Worm (Caenorhabditis elegans) whole organism, young adult: ENCODE data around the gene ZC513.14.

Experiments used
- C06A6.2 ChIP-seq: fragments of 200-800 bp; sonication (Bioruptor generic); conservative IDR thresholded peaks from 2 replicates; pipeline ENCODE4 v1.3.6; 2022; ENCODE audit warnings: missing genetic modification characterization, missing compliant biosample characterization
- C17E4.6 ChIP-seq: fragments of 200-800 bp; sonication (Bioruptor generic); IDR thresholded peaks from 2 replicates; pipeline ENCODE4 v1.3.6; 2022; ENCODE audit warnings: missing genetic modification reagents, missing genetic modification characterization, missing compliant biosample characterization
- F39B2.1 ChIP-seq: fragments of 200-800 bp; sonication (Bioruptor generic); IDR thresholded peaks from 2 replicates; pipeline ENCODE4 v1.3.6; 2022; ENCODE audit warnings: missing genetic modification reagents, missing genetic modification characterization, missing compliant biosample characterization
- F49E8.2 ChIP-seq: sonication (generic microtip); optimal IDR thresholded peaks from 3 replicates; lab custom pipeline; 2017; ENCODE audit warnings: missing genetic modification characterization, mild to moderate bottlenecking, missing compliant biosample characterization, antibody characterized with exemption, moderate library complexity; ENCODE audit not compliant: insufficient read depth
- F52B5.7 ChIP-seq: sonication (generic microtip); optimal IDR thresholded peaks from 2 replicates; lab custom pipeline; 2016; ENCODE audit warnings: mild to moderate bottlenecking, missing genetic modification characterization, missing compliant biosample characterization
- F55B11.4 ChIP-seq: sonication (generic microtip); optimal IDR thresholded peaks from 2 replicates; lab custom pipeline; 2016; ENCODE audit warnings: missing compliant biosample characterization, missing genetic modification characterization, borderline replicate concordance; ENCODE audit not compliant: insufficient read depth
- ZK185.1 ChIP-seq: sonication (generic microtip); optimal IDR thresholded peaks from 2 replicates; lab custom pipeline; 2016; ENCODE audit warnings: mild to moderate bottlenecking, missing genetic modification characterization, missing compliant biosample characterization; ENCODE audit not compliant: poor library complexity, severe bottlenecking
- akir-1 ChIP-seq: fragments of 200-800 bp; sonication (Bioruptor generic); optimal IDR thresholded peaks from 2 replicates; lab custom pipeline; 2018; ENCODE audit warnings: mild to moderate bottlenecking, missing genetic modification characterization, moderate library complexity, missing compliant biosample characterization
- ama-1 ChIP-seq, 3 experiments: fragments of 150-350 bp in 1 of 3; sonication (generic microtip) in 2 of 3; optimal IDR thresholded peaks; 2 replicates each; lab custom pipeline; 2014 to 2018; ENCODE audit warnings: missing biosample characterization in 2 of 3, missing genetic modification characterization in 2 of 3, missing genetic modification reagents in 2 of 3
- athp-1 ChIP-seq: sonication (generic microtip); optimal IDR thresholded peaks from 2 replicates; lab custom pipeline; 2017; ENCODE audit warnings: mild to moderate bottlenecking, missing genetic modification characterization, missing compliant biosample characterization
- attf-5 ChIP-seq: fragments of 200-800 bp; sonication (Bioruptor generic); optimal IDR thresholded peaks from 2 replicates; lab custom pipeline; 2018; ENCODE audit warnings: mild to moderate bottlenecking, missing genetic modification characterization, missing compliant biosample characterization
- ceh-27 ChIP-seq: fragments of 200-800 bp; sonication (Bioruptor generic); optimal IDR thresholded peaks from 2 replicates; lab custom pipeline; 2018; ENCODE audit warnings: mild to moderate bottlenecking, missing genetic modification characterization, moderate library complexity, missing compliant biosample characterization
- chd-7 ChIP-seq: sonication (generic microtip); optimal IDR thresholded peaks from 2 replicates; lab custom pipeline; 2016; ENCODE audit warnings: mild to moderate bottlenecking, missing genetic modification characterization, moderate library complexity, missing compliant biosample characterization
- die-1 ChIP-seq: sonication (generic microtip); optimal IDR thresholded peaks from 2 replicates; lab custom pipeline; 2016; ENCODE audit warnings: missing genotype, mild to moderate bottlenecking, missing genetic modification characterization, missing compliant biosample characterization
- ekl-4 ChIP-seq: fragments of 200-800 bp; sonication (Bioruptor generic); IDR thresholded peaks from 2 replicates; pipeline ENCODE4 v1.3.6; 2022; ENCODE audit warnings: missing genetic modification reagents, missing genetic modification characterization, missing compliant biosample characterization
- hlh-12 ChIP-seq: sonication (generic microtip); optimal IDR thresholded peaks from 2 replicates; lab custom pipeline; 2016; ENCODE audit warnings: missing genetic modification characterization, missing compliant biosample characterization
- hsf-1 ChIP-seq: fragments of 200-800 bp; sonication (Bioruptor generic); IDR thresholded peaks from 2 replicates; pipeline ENCODE4 v1.3.6; 2022; ENCODE audit warnings: missing genetic modification reagents, missing genetic modification characterization, missing compliant biosample characterization
- lag-1 ChIP-seq: fragments of 200-800 bp; sonication (Bioruptor generic); IDR thresholded peaks from 2 replicates; pipeline ENCODE4 v1.3.6; 2022; ENCODE audit warnings: missing genetic modification reagents, missing genetic modification characterization, missing compliant biosample characterization
- let-607 ChIP-seq, 2 experiments: fragments of 200-800 bp in 1 of 2; sonication (Bioruptor generic) in 1 of 2; sonication (generic microtip) in 1 of 2; optimal IDR thresholded peaks; 2 replicates each; lab custom pipeline; 2016 to 2018; ENCODE audit warnings: mild to moderate bottlenecking in 2 of 2, missing compliant biosample characterization in 2 of 2, missing genetic modification characterization in 2 of 2, moderate library complexity in 2 of 2, missing genotype in 1 of 2
- lin-26 ChIP-seq: fragments of 200-800 bp; sonication (Bioruptor generic); IDR thresholded peaks from 2 replicates; pipeline ENCODE4 v1.3.6; 2022; ENCODE audit warnings: missing genetic modification reagents, missing genetic modification characterization, missing compliant biosample characterization
- madf-3 ChIP-seq: fragments of 200-800 bp; sonication (Bioruptor generic); IDR thresholded peaks from 2 replicates; pipeline ENCODE4 v1.3.6; 2022; ENCODE audit warnings: missing genetic modification reagents, missing genetic modification characterization, missing compliant biosample characterization
- mcd-1 ChIP-seq: fragments of 200-800 bp; sonication (Bioruptor generic); IDR thresholded peaks from 2 replicates; pipeline ENCODE4 v1.3.6; 2022; ENCODE audit warnings: missing genetic modification reagents, missing genetic modification characterization, missing compliant biosample characterization
- mes-4 ChIP-seq: sonication (generic microtip); optimal IDR thresholded peaks from 2 replicates; lab custom pipeline; 2016; ENCODE audit warnings: missing genotype, missing genetic modification characterization, missing compliant biosample characterization
- repo-1 ChIP-seq: sonication (generic microtip); optimal IDR thresholded peaks from 2 replicates; lab custom pipeline; 2017; ENCODE audit warnings: mild to moderate bottlenecking, missing genetic modification characterization, missing compliant biosample characterization
- sdz-38 ChIP-seq: sonication (generic microtip); optimal IDR thresholded peaks from 2 replicates; lab custom pipeline; 2016; ENCODE audit warnings: missing genotype, missing genetic modification characterization, missing compliant biosample characterization
- snpc-1.3 ChIP-seq: sonication (generic microtip); optimal IDR thresholded peaks from 2 replicates; lab custom pipeline; 2017; ENCODE audit warnings: missing genetic modification characterization, mild to moderate bottlenecking, missing compliant biosample characterization, antibody characterized with exemption, moderate library complexity, missing genotype, missing genetic modification reagents; ENCODE audit not compliant: insufficient read depth
- somi-1 ChIP-seq: fragments of 200-800 bp; sonication (Bioruptor generic); optimal IDR thresholded peaks from 2 replicates; lab custom pipeline; 2018; ENCODE audit warnings: mild to moderate bottlenecking, missing genetic modification characterization, missing compliant biosample characterization
- tbx-9 ChIP-seq: sonication (generic microtip); optimal IDR thresholded peaks from 2 replicates; lab custom pipeline; 2016; ENCODE audit warnings: borderline replicate concordance, missing genetic modification characterization, inconsistent platforms, missing compliant biosample characterization
- ztf-28 ChIP-seq: fragments of 200-800 bp; sonication (Bioruptor generic); IDR thresholded peaks from 2 replicates; pipeline ENCODE4 v1.3.6; 2022; ENCODE audit warnings: missing genetic modification reagents, missing genetic modification characterization, missing compliant biosample characterization
- ztf-6 ChIP-seq: fragments of 200-800 bp; sonication (Bioruptor generic); IDR thresholded peaks from 2 replicates; pipeline ENCODE4 v1.3.6; 2022; ENCODE audit warnings: missing genetic modification reagents, missing genetic modification characterization, missing compliant biosample characterization

Gene ZC513.14

ce11 chrV:8079813-8080212, 44.0 kb upstream of the ZC513.14 start:
- no peak for TF ChIP-seq athp-1
- TF ChIP-seq attf-5, result no peak
- no peak for TF ChIP-seq let-607 (tag; optimal IDR thresholded peaks at IDR 0.05; lab: Kevin White, UChicago)
- TF ChIP-seq lin-26 (GFP tag; lab: Robert Waterston, UW), result no peak
- TF ChIP-seq repo-1, result no peak
- no peak for TF ChIP-seq ztf-28 (GFP tag; lab: Robert Waterston, UW)
- TF ChIP-seq ZK185.1 (tag; lab: Kevin White, UChicago), result no peak
- TF ChIP-seq die-1 (tag; lab: Kevin White, UChicago), result no peak
- TF ChIP-seq F49E8.2 (tag; lab: Kevin White, UChicago), result no peak
- TF ChIP-seq hsf-1 (GFP tag; lab: Robert Waterston, UW), result no peak

- TF ChIP-seq F39B2.1 (GFP tag; lab: Robert Waterston, UW), result no peak
- TF ChIP-seq tbx-9 (tag; lab: Kevin White, UChicago), result no peak
- TF ChIP-seq ekl-4 (GFP tag; lab: Robert Waterston, UW), result no peak
- no peak for TF ChIP-seq madf-3 (GFP tag; lab: Robert Waterston, UW)
- TF ChIP-seq, all 124 proteins: peak for 0
These were observed 39.9 kb upstream of the ZC513.14 start, which contains the start of gene catp-3 for ce11 chrV:8075712-8076111. Gene catp-3, plus strand, starts transcription at chrV:8076012.

- peak; percentile 15 for TF ChIP-seq somi-1 (GFP tag; lab: Kevin White, UChicago)
- no peak for TF ChIP-seq C17E4.6 (GFP tag; lab: Robert Waterston, UW)
- TF ChIP-seq F52B5.7 (tag; lab: Kevin White, UChicago), result no peak
- no peak for TF ChIP-seq ceh-27
- TF ChIP-seq, all 124 proteins: peak for 1
These were observed 37.3 kb upstream of the ZC513.14 start for ce11 chrV:8073162-8073561.

ce11 chrV:8072047-8072446, 36.2 kb upstream of the ZC513.14 start, which contains the start of gene str-144:
Gene str-144, minus strand, starts transcription at chrV:8072147.
- TF ChIP-seq mcd-1 (GFP tag; lab: Robert Waterston, UW) (no peak), sdz-38 (no peak), snpc-1.3 (no peak)
- TF ChIP-seq, all 124 proteins: peak for 0

- TF ChIP-seq hlh-12 (tag; lab: Kevin White, UChicago), result no peak
- no peak for TF ChIP-seq F55B11.4 (tag; lab: Kevin White, UChicago)
- no peak for TF ChIP-seq mes-4
- no peak for TF ChIP-seq ama-1 (optimal IDR thresholded peaks at IDR 0.05; lab: Kevin White, UChicago)
- TF ChIP-seq ama-1 (GFP tag; optimal IDR thresholded peaks at IDR 0.05; lab: Kevin White, UChicago), result no peak
- no peak for TF ChIP-seq F52B5.7 (tag; lab: Kevin White, UChicago)
- no peak for TF ChIP-seq lag-1 (GFP tag; lab: Robert Waterston, UW)
- no peak for TF ChIP-seq chd-7 (tag; lab: Kevin White, UChicago)
- TF ChIP-seq ceh-27, result no peak
- TF ChIP-seq C06A6.2, result no peak
- no peak for TF ChIP-seq akir-1 (GFP tag; lab: Kevin White, UChicago)
- TF ChIP-seq F49E8.2 (tag; lab: Kevin White, UChicago), result no peak
- TF ChIP-seq ztf-6, result no peak
These were observed 33.8 kb upstream of the ZC513.14 start, which contains the start of gene str-143 for ce11 chrV:8069637-8070036. Gene str-143, minus strand, starts transcription at chrV:8069737.
